Worm (Caenorhabditis elegans): ENCODE measurements around the gene F15G9.2.
A peak's percentile ranks its signal among the peaks of the same experiment; 100 is the strongest.

Gene F15G9.2

ce11 chrX:9743513-9743914, 30.0 kb upstream of the F15G9.2 start (continued):
- peak; percentile 54 for TF ChIP-seq C04F5.9 (tag; optimal IDR thresholded peaks at IDR 0.05)
- peak; percentile 91 for TF ChIP-seq nhr-71 (tag; optimal IDR thresholded peaks at IDR 0.05)
- peak; percentile 84 for TF ChIP-seq C16A3.4 (tag; optimal IDR thresholded peaks at IDR 0.05)
- TF ChIP-seq unc-86 (tag; optimal IDR thresholded peaks at IDR 0.05) = peak; percentile 72
- peak; percentile 50 for TF ChIP-seq unc-130 (tag; optimal IDR thresholded peaks at IDR 0.05)
- TF ChIP-seq aly-2 (tag; optimal IDR thresholded peaks at IDR 0.05) = peak; percentile 88
- TF ChIP-seq efl-1 (optimal IDR thresholded peaks at IDR 0.05) = peak in 1 of 2 experiments; percentile 35
- TF ChIP-seq efl-1 (GFP tag; optimal IDR thresholded peaks at IDR 0.05 in 1 of 2) = peak; percentile 29 to 90
- peak; percentile 60 for TF ChIP-seq lin-13 (GFP tag; optimal IDR thresholded peaks at IDR 0.05)
- peak; percentile 85 for TF ChIP-seq fkh-8 (tag; optimal IDR thresholded peaks at IDR 0.05)

ce11 chrX:9742058-9742457, 28.5 kb upstream of the F15G9.2 start:
- TF ChIP-seq pqm-1 (tag; optimal IDR thresholded peaks at IDR 0.05) (no peak), grh-1 (GFP tag; IDR thresholded peaks at IDR 0.05) (no peak), lsy-2 (tag; optimal IDR thresholded peaks at IDR 0.05) (no peak), mdl-1 (tag; optimal IDR thresholded peaks at IDR 0.05) (no peak), mab-9 (GFP tag; IDR thresholded peaks at IDR 0.05) (no peak), lin-35 (GFP tag; optimal IDR thresholded peaks at IDR 0.05) (no peak), alr-1 (tag; optimal IDR thresholded peaks at IDR 0.05; ENCODE audit: borderline replicate concordance) (no peak), nhr-71 (tag; optimal IDR thresholded peaks at IDR 0.05) (no peak), snpc-4 (tag; optimal IDR thresholded peaks at IDR 0.05) (no peak), unc-86 (tag; optimal IDR thresholded peaks at IDR 0.05) (no peak), C34B4.2 (tag; optimal IDR thresholded peaks at IDR 0.05) (no peak), nhr-11 (tag; optimal IDR thresholded peaks at IDR 0.05) (no peak), unc-98 (GFP tag; IDR thresholded peaks at IDR 0.05) (no peak), jun-1 (tag; optimal IDR thresholded peaks at IDR 0.05) (no peak), F16B12.6 (tag; optimal IDR thresholded peaks at IDR 0.05) (no peak)

ce11 chrX:9737730-9738129, 24.2 kb upstream of the F15G9.2 start, which contains the start of gene F15G9.5:
TSS of gene F15G9.5 (minus strand) at chrX:9737888.
- TF ChIP-seq irx-1 (tag; optimal IDR thresholded peaks at IDR 0.05) (no peak), pag-3 (tag; optimal IDR thresholded peaks at IDR 0.05; ENCODE audit: borderline replicate concordance, insufficient read depth) (no peak), aly-2 (tag; optimal IDR thresholded peaks at IDR 0.05) (no peak), tbx-2 (tag; optimal IDR thresholded peaks at IDR 0.05) (peak; percentile 40), ztf-4 (tag; optimal IDR thresholded peaks at IDR 0.05) (no peak), lin-39 (tag; optimal IDR thresholded peaks at IDR 0.05) (no peak), nhr-71 (tag; optimal IDR thresholded peaks at IDR 0.05) (peak; percentile 17), fos-1 (tag; optimal IDR thresholded peaks at IDR 0.05) (no peak), nhr-28 (tag; optimal IDR thresholded peaks at IDR 0.05) (no peak), hlh-17 (GFP tag; optimal IDR thresholded peaks at IDR 0.05; ENCODE audit: borderline replicate concordance) (no peak), nhr-76 (tag; optimal IDR thresholded peaks at IDR 0.05) (no peak), unc-130 (tag; optimal IDR thresholded peaks at IDR 0.05) (no peak), xbp-1 (tag; optimal IDR thresholded peaks at IDR 0.05) (no peak), lin-14 (GFP tag; optimal IDR thresholded peaks at IDR 0.05) (peak; percentile 71), blmp-1 (tag; optimal IDR thresholded peaks at IDR 0.05) (no peak), aha-1 (tag; optimal IDR thresholded peaks at IDR 0.05) (no peak), Y116A8C.19 (tag; optimal IDR thresholded peaks at IDR 0.05; ENCODE audit: borderline replicate concordance) (no peak), ceh-8 (GFP tag; optimal IDR thresholded peaks at IDR 0.05) (no peak), hpl-2 (GFP tag; optimal IDR thresholded peaks at IDR 0.05) (no peak), fkh-8 (tag; optimal IDR thresholded peaks at IDR 0.05) (peak; percentile 57), mdl-1 (tag; optimal IDR thresholded peaks at IDR 0.05) (no peak), nhr-47 (tag; optimal IDR thresholded peaks at IDR 0.05) (peak; percentile 15), C04F5.9 (tag; optimal IDR thresholded peaks at IDR 0.05) (no peak), unc-98 (GFP tag; IDR thresholded peaks at IDR 0.05) (no peak), dpl-1 (GFP tag; optimal IDR thresholded peaks at IDR 0.05) (no peak), efl-1 (optimal IDR thresholded peaks at IDR 0.05) (no peak), efl-1 (GFP tag; optimal IDR thresholded peaks at IDR 0.05 in 1 of 2) (no peak), fkh-4 (tag; optimal IDR thresholded peaks at IDR 0.05; ENCODE audit: borderline replicate concordance) (no peak), swsn-7 (tag; optimal IDR thresholded peaks at IDR 0.05) (peak; percentile 20), fkh-10 (GFP tag; optimal IDR thresholded peaks at IDR 0.05) (peak; percentile 36), vab-15 (tag; optimal IDR thresholded peaks at IDR 0.05) (no peak), mab-9 (GFP tag; IDR thresholded peaks at IDR 0.05) (no peak), F16B12.6 (tag; optimal IDR thresholded peaks at IDR 0.05) (no peak), unc-30 (tag; optimal IDR thresholded peaks at IDR 0.05) (no peak), mef-2 (tag; optimal IDR thresholded peaks at IDR 0.05) (no peak), tlp-1 (tag; optimal IDR thresholded peaks at IDR 0.05) (no peak), nhr-19 (GFP tag; conservative IDR thresholded peaks at IDR 0.05) (0 out of 2 replicates have a peak, but pooled peaks have one; percentile 9), unc-86 (tag; optimal IDR thresholded peaks at IDR 0.05) (peak; percentile 30)

All from whole organism, L1 larva.